Worm (Caenorhabditis elegans): ENCODE results near the gene dmd-8.

DNA sequence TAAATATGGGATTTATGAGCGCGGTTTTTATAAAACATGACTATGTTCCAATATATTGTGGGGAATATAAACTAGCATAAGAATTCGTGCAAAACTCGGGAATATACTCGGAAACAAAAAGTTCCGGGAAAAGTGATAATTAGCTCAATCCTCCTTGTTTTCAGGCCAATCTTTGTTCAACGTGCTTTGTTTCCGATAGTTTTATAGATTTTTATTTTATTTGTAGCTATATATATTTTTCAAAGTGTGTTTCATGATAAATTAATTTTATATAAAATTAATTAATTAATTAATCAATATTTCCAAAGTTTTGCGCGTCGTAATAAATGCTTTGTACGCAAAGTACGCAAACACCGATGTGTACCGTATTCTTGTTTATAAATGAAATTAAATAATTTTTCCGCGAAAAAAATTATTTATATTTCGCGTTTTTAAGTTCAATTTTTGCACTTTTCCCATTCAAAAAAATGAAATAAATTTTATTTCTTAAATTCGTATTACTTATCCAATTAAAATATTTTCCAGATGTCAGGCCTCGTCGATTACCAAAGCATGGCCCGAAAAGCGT lies 38.7 kb downstream of the dmd-8 start, which contains the start of gene F33E11.2:
- TF ChIP-seq nhr-11 (tag; optimal IDR thresholded peaks at IDR 0.05) (no peak), mep-1 (tag; optimal IDR thresholded peaks at IDR 0.05) (no peak), C34B4.2 (tag; optimal IDR thresholded peaks at IDR 0.05) (no peak), skn-1 (tag; optimal IDR thresholded peaks at IDR 0.05) (no peak), mdl-1 (tag; optimal IDR thresholded peaks at IDR 0.05) (no peak), aly-2 (tag; optimal IDR thresholded peaks at IDR 0.05) (no peak), nhr-77 (tag; optimal IDR thresholded peaks at IDR 0.05) (no peak)
